Worm (Caenorhabditis elegans) whole organism, L4 larva: Measurements from ENCODE around the gene C37H5.14.

Experiments used
- F26F4.8 ChIP-seq: fragments of 200-800 bp; sonication (Bioruptor generic); conservative IDR thresholded peaks from 2 replicates; pipeline ENCODE4 v1.3.6; 2022; ENCODE audit warnings: missing genetic modification characterization, missing compliant biosample characterization
- F37D6.2 ChIP-seq: sonication (generic microtip); optimal IDR thresholded peaks from 2 replicates; lab custom pipeline; 2016; ENCODE audit warnings: mild to moderate bottlenecking, missing genetic modification characterization, missing compliant biosample characterization
- F49E8.2 ChIP-seq: sonication (generic microtip); optimal IDR thresholded peaks from 2 replicates; lab custom pipeline; 2016; ENCODE audit warnings: missing compliant biosample characterization, mild to moderate bottlenecking, missing genetic modification characterization, borderline replicate concordance
- T26A8.4 ChIP-seq: fragments of 200-800 bp; sonication (Bioruptor generic); IDR thresholded peaks from 2 replicates; pipeline ENCODE4 v1.3.6; 2022; ENCODE audit warnings: missing genetic modification characterization, missing compliant biosample characterization
- arid-1 ChIP-seq: fragments of 200-800 bp; sonication (Bioruptor generic); conservative IDR thresholded peaks from 2 replicates; pipeline ENCODE4 v1.3.6; 2022; ENCODE audit warnings: missing genetic modification reagents, missing genetic modification characterization, missing compliant biosample characterization
- attf-4 ChIP-seq: sonication (generic microtip); optimal IDR thresholded peaks from 3 replicates; lab custom pipeline; 2017; ENCODE audit warnings: missing biosample characterization, missing genetic modification characterization
- ceh-32 ChIP-seq: sonication (generic microtip); optimal IDR thresholded peaks from 2 replicates; lab custom pipeline; 2016; ENCODE audit warnings: mild to moderate bottlenecking, missing genetic modification characterization, missing compliant biosample characterization; ENCODE audit not compliant: poor library complexity
- ceh-62 ChIP-seq: sonication (generic microtip); optimal IDR thresholded peaks from 2 replicates; lab custom pipeline; 2017; ENCODE audit warnings: missing biosample characterization, missing genetic modification characterization
- ces-1 ChIP-seq: fragments of 150-350 bp; sonication (generic microtip); optimal IDR thresholded peaks from 4 replicates; lab custom pipeline; 2014; ENCODE audit warnings: missing biosample characterization, missing genetic modification reagents, missing genetic modification characterization
- cey-2 ChIP-seq: sonication (generic microtip); optimal IDR thresholded peaks from 3 replicates; lab custom pipeline; 2017; ENCODE audit warnings: missing genetic modification characterization, mild to moderate bottlenecking, missing compliant biosample characterization, antibody characterized with exemption, borderline replicate concordance; ENCODE audit not compliant: insufficient read depth
- daf-16 ChIP-seq, 3 experiments: sonication (generic microtip); optimal IDR thresholded peaks; 2 replicates each; lab custom pipeline; 2016 to 2017; ENCODE audit warnings: missing genetic modification characterization in 3 of 3, missing genetic modification reagents in 3 of 3, mild to moderate bottlenecking in 2 of 3, missing compliant biosample characterization in 2 of 3, missing biosample characterization in 1 of 3, moderate library complexity in 1 of 3
- dmd-9 ChIP-seq: fragments of 200-800 bp; sonication (Bioruptor generic); IDR thresholded peaks from 2 replicates; pipeline ENCODE4 v1.3.6; 2022; ENCODE audit warnings: missing genetic modification reagents, missing genetic modification characterization, missing compliant biosample characterization
- dve-1 ChIP-seq: sonication (generic microtip); optimal IDR thresholded peaks from 2 replicates; lab custom pipeline; 2017; ENCODE audit warnings: antibody characterized with exemption, mild to moderate bottlenecking, missing genetic modification characterization, missing compliant biosample characterization; ENCODE audit not compliant: insufficient read depth
- egl-43 ChIP-seq: fragments of 200-800 bp; sonication (Bioruptor generic); IDR thresholded peaks from 2 replicates; pipeline ENCODE4 v1.3.6; 2022; ENCODE audit warnings: missing genetic modification reagents, missing genetic modification characterization, missing compliant biosample characterization
- fos-1 ChIP-seq: fragments of 150-350 bp; optimal IDR thresholded peaks from 2 replicates; lab custom pipeline; 2014; ENCODE audit warnings: missing biosample characterization, missing genetic modification characterization
- hlh-30 ChIP-seq: sonication (generic microtip); optimal IDR thresholded peaks from 2 replicates; lab custom pipeline; 2017; ENCODE audit warnings: antibody characterized with exemption, mild to moderate bottlenecking, missing genetic modification characterization, missing compliant biosample characterization; ENCODE audit not compliant: insufficient read depth
- hmg-1.1 ChIP-seq: fragments of 200-800 bp; sonication (Bioruptor generic); IDR thresholded peaks from 2 replicates; pipeline ENCODE4 v1.3.6; 2022; ENCODE audit warnings: missing genetic modification reagents, missing genetic modification characterization, missing compliant biosample characterization
- lim-7 ChIP-seq: fragments of 200-800 bp; sonication (Bioruptor generic); IDR thresholded peaks from 2 replicates; pipeline ENCODE4 v1.3.6; 2022; ENCODE audit warnings: missing genetic modification characterization, missing compliant biosample characterization
- lin-1 ChIP-seq: fragments of 200-800 bp; sonication (Bioruptor generic); IDR thresholded peaks from 2 replicates; pipeline ENCODE4 v1.3.6; 2022; ENCODE audit warnings: missing genetic modification reagents, missing genetic modification characterization, missing compliant biosample characterization
- lin-13 ChIP-seq: fragments of 150-350 bp; optimal IDR thresholded peaks from 2 replicates; lab custom pipeline; 2014; ENCODE audit warnings: missing biosample characterization, missing genetic modification reagents, missing genetic modification characterization
- lin-29 ChIP-seq: fragments of 200-800 bp; sonication (Bioruptor generic); IDR thresholded peaks from 2 replicates; pipeline ENCODE4 v1.3.6; 2022; ENCODE audit warnings: missing genetic modification reagents, missing genetic modification characterization, missing compliant biosample characterization
- lin-39 ChIP-seq: fragments of 150-350 bp; optimal IDR thresholded peaks from 2 replicates; lab custom pipeline; 2014; ENCODE audit warnings: missing biosample characterization, missing genetic modification reagents, missing genetic modification characterization
- lsy-2 ChIP-seq, 2 experiments: fragments of 150-350 bp in 1 of 2; sonication (generic microtip) in 1 of 2; optimal IDR thresholded peaks; 2 replicates each; lab custom pipeline; 2014 to 2017; ENCODE audit warnings: missing biosample characterization in 2 of 2, missing genetic modification characterization in 2 of 2
- mdt-29 ChIP-seq: fragments of 200-800 bp; sonication (Bioruptor generic); IDR thresholded peaks from 2 replicates; pipeline ENCODE4 v1.3.6; 2022; ENCODE audit warnings: missing genetic modification reagents, missing genetic modification characterization, missing compliant biosample characterization
- mep-1 ChIP-seq: fragments of 150-350 bp; sonication (generic microtip); optimal IDR thresholded peaks from 3 replicates; lab custom pipeline; 2014; ENCODE audit warnings: missing biosample characterization, missing genetic modification characterization
- mxl-3 ChIP-seq: fragments of 200-800 bp; sonication (Bioruptor generic); optimal IDR thresholded peaks from 2 replicates; lab custom pipeline; 2018; ENCODE audit warnings: mild to moderate bottlenecking, missing genetic modification characterization, missing compliant biosample characterization
- nhr-10 ChIP-seq: fragments of 150-350 bp; optimal IDR thresholded peaks from 2 replicates; lab custom pipeline; 2014; ENCODE audit warnings: missing biosample characterization, missing genetic modification characterization
- nhr-41 ChIP-seq: fragments of 200-800 bp; sonication (Bioruptor generic); IDR thresholded peaks from 2 replicates; pipeline ENCODE4 v1.3.6; 2022; ENCODE audit warnings: missing genetic modification reagents, missing genetic modification characterization, missing compliant biosample characterization
- nhr-42 ChIP-seq: fragments of 200-800 bp; sonication (Bioruptor generic); IDR thresholded peaks from 2 replicates; pipeline ENCODE4 v1.3.6; 2022; ENCODE audit warnings: missing genetic modification characterization, missing compliant biosample characterization
- nhr-48 ChIP-seq: sonication (generic microtip); optimal IDR thresholded peaks from 2 replicates; lab custom pipeline; 2016; ENCODE audit warnings: mild to moderate bottlenecking, missing genetic modification characterization, missing compliant biosample characterization
- nhr-6 ChIP-seq: fragments of 150-350 bp; optimal IDR thresholded peaks from 2 replicates; lab custom pipeline; 2014; ENCODE audit warnings: missing biosample characterization, missing genetic modification characterization
- nhr-77 ChIP-seq: fragments of 150-350 bp; optimal IDR thresholded peaks from 2 replicates; lab custom pipeline; 2014; ENCODE audit warnings: missing biosample characterization, missing genetic modification characterization
- sdz-12 ChIP-seq: fragments of 200-800 bp; sonication (Bioruptor generic); optimal IDR thresholded peaks from 2 replicates; lab custom pipeline; 2018; ENCODE audit warnings: mild to moderate bottlenecking, missing genetic modification characterization, missing compliant biosample characterization
- unc-130 ChIP-seq: sonication (generic microtip); optimal IDR thresholded peaks from 2 replicates; lab custom pipeline; 2016; ENCODE audit warnings: missing genetic modification reagents, missing genetic modification characterization, missing compliant biosample characterization
- zag-1 ChIP-seq: fragments of 150-350 bp; optimal IDR thresholded peaks from 2 replicates; lab custom pipeline; 2014; ENCODE audit warnings: missing biosample characterization, missing genetic modification characterization
- zip-11 ChIP-seq: fragments of 200-800 bp; sonication (Bioruptor generic); IDR thresholded peaks from 2 replicates; pipeline ENCODE4 v1.3.6; 2022; ENCODE audit warnings: missing genetic modification characterization, missing compliant biosample characterization
- zip-2 ChIP-seq: fragments of 150-350 bp; optimal IDR thresholded peaks from 2 replicates; lab custom pipeline; 2014; ENCODE audit warnings: missing biosample characterization, missing genetic modification characterization

C37H5.14 gene

DNA sequence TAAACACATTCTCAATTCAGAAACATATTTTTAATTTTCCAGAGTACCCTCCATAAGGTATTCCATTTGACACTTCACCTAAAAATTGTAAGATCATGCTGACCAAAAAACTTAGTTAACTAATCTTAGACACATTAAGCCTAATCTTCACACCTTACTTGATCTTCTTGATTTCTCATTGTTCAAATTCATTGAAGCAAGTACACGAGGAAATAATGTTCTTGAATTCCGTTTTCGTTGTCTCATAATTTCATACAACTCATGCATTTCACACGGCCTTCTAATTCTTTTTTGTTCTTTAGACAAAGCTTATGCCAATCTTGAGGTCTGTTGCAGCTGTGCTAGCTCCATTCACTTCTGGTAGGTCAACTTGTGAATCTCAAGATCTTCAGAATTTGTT, 37.8 kb upstream of the C37H5.14 start, which contains the start of gene srd-33:
TSS of gene srd-33 (plus strand) at position 301 of the 400 bp plus-strand sequence.
- TF ChIP-seq nhr-48 (tag; lab: Kevin White, UChicago) (no peak), F49E8.2 (tag; lab: Kevin White, UChicago) (no peak)

DNA sequence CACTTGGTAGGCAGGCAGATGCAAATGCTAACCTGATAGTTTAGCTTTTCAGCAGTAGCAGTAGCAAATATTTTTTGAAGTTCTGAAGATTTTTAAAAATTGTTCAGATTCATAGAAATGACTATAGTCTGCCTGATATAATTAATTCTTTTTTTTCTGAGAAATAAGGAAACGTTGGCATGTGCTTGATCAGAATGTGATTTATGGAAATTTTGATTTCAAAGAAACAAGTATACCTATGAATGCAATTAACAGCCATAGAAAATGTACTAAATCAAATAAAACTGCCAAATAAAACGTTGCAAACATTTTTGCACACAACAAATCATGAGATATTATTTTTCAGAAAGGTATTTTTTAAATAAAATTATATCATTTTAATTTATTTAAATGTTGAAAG, 36.5 kb upstream of the C37H5.14 start:
- no peak for TF ChIP-seq nhr-48 (tag; lab: Kevin White, UChicago)
- no peak for TF ChIP-seq daf-16 (GFP tag; optimal IDR thresholded peaks at IDR 0.05; lab: Kevin White, UChicago)
- TF ChIP-seq daf-16 (tag; optimal IDR thresholded peaks at IDR 0.05; lab: Kevin White, UChicago) = no peak
- no peak for TF ChIP-seq nhr-6 (tag; lab: Kevin White, UChicago)
- TF ChIP-seq lim-7 (GFP tag; lab: Robert Waterston, UW) = no peak
- TF ChIP-seq arid-1 (GFP tag; lab: Robert Waterston, UW) = no peak
- TF ChIP-seq attf-4 (tag; lab: Kevin White, UChicago) = no peak

DNA sequence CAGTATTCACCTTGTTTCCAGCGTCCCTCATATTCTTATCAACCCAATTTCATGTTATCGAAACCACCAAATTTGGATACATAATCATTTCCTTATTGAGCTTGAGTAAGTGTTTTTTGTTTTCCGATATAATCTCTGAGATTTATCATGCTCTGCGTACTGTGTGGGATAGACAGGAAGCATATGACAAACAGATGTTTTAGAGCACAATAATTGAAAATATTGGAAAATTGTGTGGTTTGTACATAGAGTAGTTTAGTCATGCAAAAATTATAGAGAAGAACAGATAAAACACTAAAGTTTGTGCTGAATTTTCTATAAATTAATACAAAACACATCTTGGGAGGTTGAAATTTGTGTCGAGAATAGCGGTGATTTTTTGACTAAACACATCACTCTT, 34.5 kb upstream of the C37H5.14 start:
- TF ChIP-seq egl-43 (GFP tag; lab: Robert Waterston, UW) (no peak), hlh-30 (tag; lab: Kevin White, UChicago) (no peak), F37D6.2 (tag; lab: Kevin White, UChicago) (no peak), mep-1 (tag; lab: Kevin White, UChicago) (no peak)
- TF ChIP-seq, all 104 proteins: peak for 0

DNA sequence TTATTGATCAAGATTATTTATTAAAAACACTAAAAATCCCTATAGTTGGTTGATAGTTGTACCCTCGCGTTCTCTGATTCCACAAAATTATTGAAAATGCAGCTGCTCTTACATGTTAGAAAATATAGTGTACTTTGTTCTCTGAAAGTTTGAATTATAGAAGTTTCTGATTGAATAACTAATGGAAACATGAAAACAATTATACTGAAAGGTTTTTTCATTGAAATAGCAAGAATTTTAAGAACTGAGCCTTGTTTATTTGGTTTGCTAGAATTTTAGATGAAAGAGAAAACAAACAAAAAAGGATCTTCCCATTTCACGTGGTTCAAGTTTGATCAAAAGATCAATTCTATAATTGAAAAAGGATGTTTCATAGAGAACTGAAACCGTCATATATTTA, 33.4 kb upstream of the C37H5.14 start:
- no peak for TF ChIP-seq nhr-42 (GFP tag; lab: Robert Waterston, UW)
- TF ChIP-seq sdz-12 (GFP tag; lab: Kevin White, UChicago) = no peak
- TF ChIP-seq lin-1 = no peak
- TF ChIP-seq nhr-10 (tag; lab: Kevin White, UChicago) = no peak
- TF ChIP-seq F26F4.8 (GFP tag; lab: Robert Waterston, UW) = no peak
- no peak for TF ChIP-seq ceh-62 (tag; lab: Kevin White, UChicago)
- no peak for TF ChIP-seq nhr-6 (tag; lab: Kevin White, UChicago)
- TF ChIP-seq zip-11 = no peak
- TF ChIP-seq cey-2 (tag; lab: Kevin White, UChicago) = no peak
- no peak for TF ChIP-seq nhr-77 (tag; lab: Kevin White, UChicago)
- TF ChIP-seq, all 104 proteins: peak for 0

DNA sequence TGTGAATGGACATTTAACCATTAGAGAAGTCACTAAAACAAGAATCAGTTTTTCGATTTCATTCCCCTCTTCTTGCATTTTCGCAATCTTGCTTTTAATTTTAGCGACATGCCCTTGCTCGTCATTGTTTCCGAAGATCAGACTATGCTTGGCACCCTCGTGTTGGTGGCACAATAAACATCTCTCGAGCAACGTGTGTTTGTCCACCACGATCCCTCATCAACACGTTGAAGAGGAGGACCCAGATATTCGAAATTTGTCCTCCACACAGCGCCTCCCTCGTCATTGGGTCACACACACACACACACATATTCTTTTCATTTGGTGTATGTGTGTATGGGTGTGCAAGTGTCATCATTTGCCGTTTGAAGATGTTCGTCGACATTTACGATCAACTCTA, 31.2 kb upstream of the C37H5.14 start, which contains the start of gene srd-32:
TSS of gene srd-32 (plus strand) at position 301 of the 400 bp plus-strand sequence.
- TF ChIP-seq nhr-41 (GFP tag; lab: Robert Waterston, UW) (no peak), mxl-3 (GFP tag; lab: Kevin White, UChicago) (peak; percentile 39), mdt-29 (GFP tag; lab: Robert Waterston, UW) (no peak), zag-1 (tag; lab: Kevin White, UChicago) (no peak), ceh-62 (tag; lab: Kevin White, UChicago) (no peak), T26A8.4 (no peak)

DNA sequence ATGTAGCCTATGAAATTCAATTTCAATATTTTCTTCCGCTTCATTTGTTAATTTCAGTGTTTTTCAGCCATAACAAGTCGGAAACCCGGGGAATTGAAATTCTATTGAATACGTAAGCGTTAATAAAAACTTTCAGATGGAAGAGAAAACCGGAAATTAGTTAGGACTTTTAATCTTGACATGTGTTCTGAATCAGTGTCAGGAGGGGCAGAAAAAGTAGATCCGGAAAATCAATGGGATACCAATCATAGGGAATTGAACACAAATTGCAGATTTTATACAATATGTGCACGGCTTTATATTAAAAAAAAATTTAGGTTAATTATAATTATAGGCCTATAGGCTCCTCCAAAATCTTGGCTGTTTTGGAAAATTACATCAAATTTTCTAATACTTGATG, 30.2 kb upstream of the C37H5.14 start:
- TF ChIP-seq lsy-2 (tag; optimal IDR thresholded peaks at IDR 0.05; lab: Kevin White, UChicago) = no peak
- no peak for TF ChIP-seq lin-29 (GFP tag; lab: Robert Waterston, UW)
- no peak for TF ChIP-seq zip-11
- no peak for TF ChIP-seq lin-13 (GFP tag; lab: Kevin White, UChicago)
- TF ChIP-seq ceh-32 = no peak
- no peak for TF ChIP-seq hmg-1.1 (GFP tag; lab: Robert Waterston, UW)
- TF ChIP-seq nhr-48 (tag; lab: Kevin White, UChicago) = no peak
- TF ChIP-seq dmd-9 (GFP tag; lab: Robert Waterston, UW) = no peak
- no peak for TF ChIP-seq unc-130 (GFP tag; lab: Kevin White, UChicago)
- no peak for TF ChIP-seq zip-2 (tag; lab: Kevin White, UChicago)
- no peak for TF ChIP-seq dve-1 (tag; lab: Kevin White, UChicago)
- TF ChIP-seq lin-39 (tag; lab: Kevin White, UChicago) = no peak
- no peak for TF ChIP-seq ces-1 (GFP tag; lab: Kevin White, UChicago)
- no peak for TF ChIP-seq fos-1 (tag; lab: Kevin White, UChicago)
- no peak for TF ChIP-seq nhr-41 (GFP tag; lab: Robert Waterston, UW)
- no peak for TF ChIP-seq lim-7 (GFP tag; lab: Robert Waterston, UW)
- TF ChIP-seq, all 104 proteins: peak for 0
